Worm (Caenorhabditis elegans) whole organism, L1 larva: ENCODE results near the gene nhr-18.

Experiments used
- C04F5.9 ChIP-seq: sonication (generic microtip); optimal IDR thresholded peaks from 2 replicates; lab custom pipeline; 2016; ENCODE audit warnings: missing genetic modification characterization, missing compliant biosample characterization
- C34B4.2 ChIP-seq: sonication (generic microtip); optimal IDR thresholded peaks from 2 replicates; lab custom pipeline; 2017; ENCODE audit warnings: mild to moderate bottlenecking, missing genetic modification characterization, missing compliant biosample characterization
- F16B12.6 ChIP-seq: fragments of 150-350 bp; optimal IDR thresholded peaks from 2 replicates; lab custom pipeline; 2014; ENCODE audit warnings: missing biosample characterization, missing genetic modification characterization
- aha-1 ChIP-seq: fragments of 150-350 bp; optimal IDR thresholded peaks from 2 replicates; lab custom pipeline; 2014; ENCODE audit warnings: missing biosample characterization, missing genetic modification characterization
- ama-1 ChIP-seq: fragments of 150-350 bp; optimal IDR thresholded peaks from 2 replicates; lab custom pipeline; 2014
- ceh-63 ChIP-seq: fragments of 200-800 bp; sonication (Bioruptor generic); optimal IDR thresholded peaks from 2 replicates; lab custom pipeline; 2018; ENCODE audit warnings: mild to moderate bottlenecking, missing genetic modification characterization, missing compliant biosample characterization
- ceh-8 ChIP-seq: fragments of 200-800 bp; sonication (Bioruptor generic); optimal IDR thresholded peaks from 2 replicates; lab custom pipeline; 2018; ENCODE audit warnings: mild to moderate bottlenecking, missing genetic modification characterization, moderate library complexity, missing compliant biosample characterization
- ceh-82 ChIP-seq, 3 experiments: fragments of 150-350 bp in 1 of 3; sonication (generic microtip) in 2 of 3; optimal IDR thresholded peaks; 2 replicates each; lab custom pipeline; 2014 to 2017; ENCODE audit warnings: missing biosample characterization in 3 of 3, missing genetic modification characterization in 3 of 3
- ceh-90 ChIP-seq: sonication (generic microtip); optimal IDR thresholded peaks from 2 replicates; lab custom pipeline; 2016; ENCODE audit warnings: missing genetic modification characterization, missing compliant biosample characterization
- dpl-1 ChIP-seq, 3 experiments: fragments of 150-350 bp in 2 of 3; sonication (generic microtip) in 1 of 3; optimal IDR thresholded peaks; 2 replicates each; lab custom pipeline; 2014 to 2017; ENCODE audit warnings: missing biosample characterization in 3 of 3, missing genetic modification characterization in 3 of 3, missing genetic modification reagents in 3 of 3
- efl-1 ChIP-seq, 4 experiments: fragments of 150-350 bp; optimal IDR thresholded peaks in 3 of 4; peaks in 1 of 4; 1 replicate in 1 of 4; 2 replicates in 3 of 4; lab custom pipeline; 2014; ENCODE audit warnings: missing biosample characterization in 2 of 4, missing genetic modification characterization in 2 of 4, missing genetic modification reagents in 2 of 4
- efl-3 ChIP-seq: fragments of 200-800 bp; sonication (Bioruptor generic); optimal IDR thresholded peaks from 2 replicates; lab custom pipeline; 2018; ENCODE audit warnings: mild to moderate bottlenecking, missing genetic modification characterization, missing compliant biosample characterization
- egl-27 ChIP-seq, 2 experiments: fragments of 150-350 bp in 1 of 2; sonication (generic microtip); optimal IDR thresholded peaks; 3 replicates each; lab custom pipeline; 2017 to 2018; ENCODE audit warnings: missing biosample characterization in 2 of 2, missing genetic modification characterization in 2 of 2, missing genetic modification reagents in 2 of 2
- elt-2 ChIP-seq: sonication (generic microtip); optimal IDR thresholded peaks from 2 replicates; lab custom pipeline; 2016; ENCODE audit warnings: missing genetic modification characterization, mild to moderate bottlenecking, inconsistent platforms, missing compliant biosample characterization, missing genetic modification reagents
- elt-3 ChIP-seq, 6 experiments: fragments of 150-350 bp in 1 of 6; sonication (generic microtip); optimal IDR thresholded peaks; 2 replicates each; lab custom pipeline; 2017 to 2018; ENCODE audit warnings: missing biosample characterization in 6 of 6, missing genetic modification characterization in 6 of 6, inconsistent platforms in 1 of 6
- ets-5 ChIP-seq: fragments of 200-800 bp; sonication (Bioruptor generic); IDR thresholded peaks from 2 replicates; pipeline ENCODE4 v1.3.6; 2022; ENCODE audit warnings: missing genetic modification characterization, missing compliant biosample characterization
- fkh-10 ChIP-seq: sonication (generic microtip); optimal IDR thresholded peaks from 2 replicates; lab custom pipeline; 2017; ENCODE audit warnings: missing biosample characterization, missing genetic modification reagents, missing genetic modification characterization
- fkh-4 ChIP-seq: sonication (generic microtip); optimal IDR thresholded peaks from 2 replicates; lab custom pipeline; 2016; ENCODE audit warnings: missing compliant biosample characterization, missing genetic modification characterization, borderline replicate concordance
- fkh-8 ChIP-seq: sonication (generic microtip); optimal IDR thresholded peaks from 2 replicates; lab custom pipeline; 2016; ENCODE audit warnings: mild to moderate bottlenecking, missing genetic modification characterization, missing compliant biosample characterization
- fos-1 ChIP-seq: fragments of 150-350 bp; optimal IDR thresholded peaks from 2 replicates; lab custom pipeline; 2014; ENCODE audit warnings: missing biosample characterization, missing genetic modification characterization
- hlh-4 ChIP-seq: sonication (generic microtip); optimal IDR thresholded peaks from 2 replicates; lab custom pipeline; 2016; ENCODE audit warnings: mild to moderate bottlenecking, missing genetic modification characterization, missing compliant biosample characterization
- hpl-2 ChIP-seq: fragments of 150-350 bp; optimal IDR thresholded peaks from 2 replicates; lab custom pipeline; 2014; ENCODE audit warnings: missing biosample characterization, missing genetic modification reagents, missing genetic modification characterization
- irx-1 ChIP-seq: sonication (generic microtip); optimal IDR thresholded peaks from 2 replicates; lab custom pipeline; 2016; ENCODE audit warnings: missing genetic modification characterization, missing compliant biosample characterization
- jun-1 ChIP-seq: fragments of 150-350 bp; optimal IDR thresholded peaks from 2 replicates; lab custom pipeline; 2014; ENCODE audit warnings: missing biosample characterization, missing genetic modification reagents, missing genetic modification characterization
- lin-13 ChIP-seq: fragments of 150-350 bp; optimal IDR thresholded peaks from 2 replicates; lab custom pipeline; 2014; ENCODE audit warnings: missing biosample characterization, missing genetic modification reagents, missing genetic modification characterization
- lin-35 ChIP-seq, 2 experiments: fragments of 150-350 bp; optimal IDR thresholded peaks; 2 replicates each; lab custom pipeline; 2014; ENCODE audit warnings: missing biosample characterization in 2 of 2, missing genetic modification characterization in 2 of 2, missing genetic modification reagents in 2 of 2
- lsy-2 ChIP-seq, 2 experiments: fragments of 150-350 bp; optimal IDR thresholded peaks; 2 replicates each; lab custom pipeline; 2014; ENCODE audit warnings: missing biosample characterization in 2 of 2, missing genetic modification characterization in 2 of 2
- mep-1 ChIP-seq: fragments of 150-350 bp; optimal IDR thresholded peaks from 2 replicates; lab custom pipeline; 2014; ENCODE audit warnings: missing biosample characterization, missing genetic modification characterization
- nhr-11 ChIP-seq: fragments of 150-350 bp; optimal IDR thresholded peaks from 2 replicates; lab custom pipeline; 2014; ENCODE audit warnings: missing biosample characterization, missing genetic modification characterization
- nhr-12 ChIP-seq: sonication (generic microtip); optimal IDR thresholded peaks from 2 replicates; lab custom pipeline; 2017; ENCODE audit warnings: missing biosample characterization, missing genetic modification characterization
- nhr-19 ChIP-seq: fragments of 200-800 bp; sonication (Bioruptor generic); conservative IDR thresholded peaks from 2 replicates; pipeline ENCODE4 v1.3.6; 2022; ENCODE audit warnings: missing genetic modification characterization, missing compliant biosample characterization
- nhr-20 ChIP-seq: sonication (generic microtip); optimal IDR thresholded peaks from 2 replicates; lab custom pipeline; 2016; ENCODE audit warnings: mild to moderate bottlenecking, missing genetic modification characterization, missing compliant biosample characterization
- nhr-237 ChIP-seq: fragments of 150-350 bp; optimal IDR thresholded peaks from 2 replicates; lab custom pipeline; 2014; ENCODE audit warnings: missing biosample characterization, missing genetic modification characterization
- nhr-47 ChIP-seq: sonication (generic microtip); optimal IDR thresholded peaks from 2 replicates; lab custom pipeline; 2016; ENCODE audit warnings: mild to moderate bottlenecking, missing genetic modification characterization, moderate library complexity, missing compliant biosample characterization
- nhr-77 ChIP-seq: fragments of 150-350 bp; optimal IDR thresholded peaks from 2 replicates; lab custom pipeline; 2014; ENCODE audit warnings: missing biosample characterization, missing genetic modification characterization
- nhr-84 ChIP-seq: sonication (generic microtip); optimal IDR thresholded peaks from 2 replicates; lab custom pipeline; 2017; ENCODE audit warnings: missing biosample characterization, missing genetic modification characterization
- nhr-85 ChIP-seq: sonication (generic microtip); peaks from one replicate; lab custom pipeline; 2016; ENCODE audit warnings: missing genetic modification characterization, inconsistent platforms, missing compliant biosample characterization
- pqm-1 ChIP-seq: sonication (generic microtip); optimal IDR thresholded peaks from 3 replicates; lab custom pipeline; 2017; ENCODE audit warnings: missing biosample characterization, missing genetic modification characterization
- skn-1 ChIP-seq: fragments of 150-350 bp; optimal IDR thresholded peaks from 2 replicates; lab custom pipeline; 2014; ENCODE audit warnings: missing biosample characterization, missing genetic modification characterization
- snu-23 ChIP-seq: sonication (generic microtip); optimal IDR thresholded peaks from 2 replicates; lab custom pipeline; 2016; ENCODE audit warnings: missing genetic modification characterization, missing compliant biosample characterization
- sox-4 ChIP-seq: sonication (generic microtip); optimal IDR thresholded peaks from 2 replicates; lab custom pipeline; 2016; ENCODE audit warnings: missing genetic modification characterization, missing compliant biosample characterization
- sup-37 ChIP-seq: fragments of 200-800 bp; sonication (Bioruptor generic); optimal IDR thresholded peaks from 2 replicates; lab custom pipeline; 2018; ENCODE audit warnings: mild to moderate bottlenecking, missing genetic modification characterization, missing compliant biosample characterization
- tlp-1 ChIP-seq: fragments of 150-350 bp; optimal IDR thresholded peaks from 2 replicates; lab custom pipeline; 2014; ENCODE audit warnings: missing biosample characterization, missing genetic modification characterization
- unc-130 ChIP-seq: fragments of 150-350 bp; optimal IDR thresholded peaks from 2 replicates; lab custom pipeline; 2017; ENCODE audit warnings: missing biosample characterization, missing genetic modification characterization, inconsistent platforms
- unc-86 ChIP-seq: sonication (generic microtip); optimal IDR thresholded peaks from 2 replicates; lab custom pipeline; 2016; ENCODE audit warnings: missing genetic modification characterization, missing compliant biosample characterization
- unc-98 ChIP-seq: fragments of 200-800 bp; sonication (Bioruptor generic); IDR thresholded peaks from 2 replicates; pipeline ENCODE4 v1.3.6; 2022; ENCODE audit warnings: missing genetic modification characterization, missing compliant biosample characterization
- xbp-1 ChIP-seq: sonication (generic microtip); optimal IDR thresholded peaks from 2 replicates; lab custom pipeline; 2016; ENCODE audit warnings: missing genetic modification characterization, missing compliant biosample characterization
- zag-1 ChIP-seq: fragments of 150-350 bp; optimal IDR thresholded peaks from 2 replicates; lab custom pipeline; 2014; ENCODE audit warnings: missing biosample characterization, missing genetic modification characterization
- ztf-11 ChIP-seq, 2 experiments: sonication (generic microtip); optimal IDR thresholded peaks; 2 replicates each; lab custom pipeline; 2016 to 2017; ENCODE audit warnings: missing genetic modification characterization in 2 of 2, missing biosample characterization in 1 of 2, missing compliant biosample characterization in 1 of 2

The nhr-18 gene

ce11 chrV:2271750-2272149 is 44.7 kb downstream of the nhr-18 start, which contains the start of gene Y5H2A.1:
Y5H2A.1 (minus strand) TSS chrV:2271850.
- no peak for TF ChIP-seq nhr-11
- no peak for TF ChIP-seq hpl-2
- TF ChIP-seq ets-5 = no peak
- no peak for TF ChIP-seq skn-1
- TF ChIP-seq zag-1 (tag; lab: Kevin White, UChicago) = no peak
- no peak for TF ChIP-seq sox-4 (tag; lab: Kevin White, UChicago)
- no peak for TF ChIP-seq lin-13
- no peak for TF ChIP-seq efl-3
- no peak for TF ChIP-seq jun-1 (tag; lab: Kevin White, UChicago)
- TF ChIP-seq unc-86 (tag; lab: Kevin White, UChicago) = no peak
- TF ChIP-seq mep-1 (tag; lab: Kevin White, UChicago) = no peak

- no peak for TF ChIP-seq nhr-237 (tag; lab: Kevin White, UChicago)
- no peak for TF ChIP-seq xbp-1 (tag; lab: Kevin White, UChicago)
- no peak for TF ChIP-seq nhr-19 (GFP tag; lab: Robert Waterston, UW)
- no peak for TF ChIP-seq ceh-8 (GFP tag; lab: Kevin White, UChicago)
- TF ChIP-seq nhr-20 (tag; lab: Kevin White, UChicago) = no peak
- no peak for TF ChIP-seq ztf-11 (tag; optimal IDR thresholded peaks at IDR 0.05; lab: Kevin White, UChicago)
- no peak for TF ChIP-seq C34B4.2
- no peak for TF ChIP-seq efl-3
- TF ChIP-seq jun-1 (tag; lab: Kevin White, UChicago) = no peak
- no peak for TF ChIP-seq fos-1
- TF ChIP-seq dpl-1 (GFP tag; optimal IDR thresholded peaks at IDR 0.05; lab: Kevin White, UChicago) = no peak
- TF ChIP-seq nhr-85 = no peak
- TF ChIP-seq unc-86 (tag; lab: Kevin White, UChicago) = no peak
Observed at ce11 chrV:2274253-2274892, 47.4 kb downstream of the nhr-18 start, which contains the start of the genes Y5H2A.4 and abu-4. Y5H2A.4 (minus strand) TSS chrV:2274353. abu-4 (plus strand) TSS chrV:2274842.

- TF ChIP-seq nhr-12 (tag; lab: Kevin White, UChicago) (no peak), ceh-63 (no peak), nhr-47 (tag; lab: Kevin White, UChicago) (no peak), egl-27 (tag; optimal IDR thresholded peaks at IDR 0.05; lab: Kevin White, UChicago) (no peak), aha-1 (no peak), nhr-11 (no peak), elt-2 (tag; lab: Kevin White, UChicago) (no peak), lin-35 (GFP tag; optimal IDR thresholded peaks at IDR 0.05; lab: Kevin White, UChicago) (peak in 1 of 2 experiments; percentile 48), ztf-11 (tag; optimal IDR thresholded peaks at IDR 0.05; lab: Kevin White, UChicago) (no peak), C04F5.9 (tag; lab: Kevin White, UChicago) (no peak), nhr-20 (tag; lab: Kevin White, UChicago) (peak; percentile 13), fkh-10 (GFP tag; lab: Kevin White, UChicago) (no peak), pqm-1 (tag; lab: Kevin White, UChicago) (no peak), hlh-4 (tag; lab: Kevin White, UChicago) (no peak), tlp-1 (tag; lab: Kevin White, UChicago) (no peak), ceh-82 (tag; optimal IDR thresholded peaks at IDR 0.05; lab: Kevin White, UChicago) (peak in 1 of 3 experiments; percentile 21), ama-1 (lab: Kevin White, UChicago) (no peak), irx-1 (no peak), ceh-90 (tag; lab: Kevin White, UChicago) (no peak), lsy-2 (tag; optimal IDR thresholded peaks at IDR 0.05; lab: Kevin White, UChicago) (no peak), efl-3 (no peak), nhr-85 (peak; percentile 42), unc-130 (tag; lab: Kevin White, UChicago) (no peak), nhr-77 (peak; percentile 50), sup-37 (GFP tag; lab: Kevin White, UChicago) (no peak), fkh-8 (peak; percentile 19), unc-98 (GFP tag; lab: Robert Waterston, UW) (no peak), nhr-84 (tag; lab: Kevin White, UChicago) (no peak), fkh-4 (no peak), hpl-2 (no peak), efl-1 (optimal IDR thresholded peaks at IDR 0.05; lab: Kevin White, UChicago) (no peak), efl-1 (GFP tag; optimal IDR thresholded peaks at IDR 0.05 in 1 of 2; lab: Kevin White, UChicago) (peak in 1 of 2 experiments; percentile 81), F16B12.6 (tag; lab: Kevin White, UChicago) (no peak), snu-23 (GFP tag; lab: Kevin White, UChicago) (peak; percentile 19), mep-1 (tag; lab: Kevin White, UChicago) (no peak), elt-3 (tag; optimal IDR thresholded peaks at IDR 0.05; lab: Kevin White, UChicago) (no peak)
Observed at ce11 chrV:2277260-2277659, 50.3 kb downstream of the nhr-18 start.
